Fruit fly (Drosophila melanogaster): ENCODE measurements around the gene Ssdp.

Ssdp gene

DNA sequence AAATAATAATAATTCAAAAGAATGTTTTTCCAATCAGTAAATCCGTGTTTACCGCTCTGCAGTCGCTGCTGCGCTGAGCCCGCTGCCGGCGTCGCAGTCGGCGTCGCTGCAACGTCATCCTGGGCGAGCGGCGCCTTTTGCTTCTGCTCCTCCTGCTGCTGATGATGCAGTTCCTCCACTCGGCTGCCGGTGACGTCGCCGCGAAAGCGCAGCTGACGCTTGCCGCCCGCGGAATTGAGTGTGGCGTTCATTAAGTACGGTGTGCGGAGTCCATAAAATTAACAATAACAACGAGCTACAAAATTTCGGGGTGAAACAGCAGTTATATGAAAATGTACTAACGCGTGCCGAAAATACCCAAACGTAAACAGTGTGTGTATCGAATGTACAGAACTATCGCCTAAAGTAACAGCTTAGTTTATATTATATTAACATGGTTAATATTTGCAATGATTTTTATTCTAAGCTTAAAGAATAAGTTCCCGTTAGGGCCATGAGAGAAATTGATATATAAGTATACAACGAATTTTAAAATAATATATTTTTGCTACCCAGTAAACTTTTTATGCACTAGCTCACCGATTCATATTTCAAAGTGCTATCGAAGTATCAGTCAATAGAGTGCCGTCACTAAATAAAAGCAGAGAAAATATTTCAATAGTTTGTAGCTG lies 35.2 kb downstream of the Ssdp start, which contains the start of the genes CG7218 and Cbp20 (continued):
- 0 out of 2 replicates have a peak, but pooled peaks have one; percentile 26 for TF ChIP-seq esg (GFP tag; conservative IDR thresholded peaks at IDR 0.05)
- TF ChIP-seq jumu (GFP tag; optimal IDR thresholded peaks at IDR 0.05): peak; percentile 36
- peak; percentile 49 for TF ChIP-seq ems (GFP tag; optimal IDR thresholded peaks at IDR 0.05)
- peak; percentile 84 for TF ChIP-seq ken (GFP tag; IDR thresholded peaks at IDR 0.05)
- TF ChIP-seq fru (optimal IDR thresholded peaks at IDR 0.05): no peak
- no peak for TF ChIP-seq Tbp (GFP tag; optimal IDR thresholded peaks at IDR 0.05)
- TF ChIP-seq Rfx (GFP tag; IDR thresholded peaks at IDR 0.05): peak; percentile 93
- peak; percentile 82 for TF ChIP-seq vvl (GFP tag; IDR thresholded peaks at IDR 0.05)
- peak; percentile 79 for TF ChIP-seq YL-1 (GFP tag; optimal IDR thresholded peaks at IDR 0.05)
- peak; percentile 55 for TF ChIP-seq Drgx (GFP tag; IDR thresholded peaks at IDR 0.05)
- TF ChIP-seq Oaz (GFP tag; IDR thresholded peaks at IDR 0.05): no peak
- peak; percentile 55 for TF ChIP-seq nerfin-2 (GFP tag; IDR thresholded peaks at IDR 0.05; ENCODE audit: partially characterized antibody)
- TF ChIP-seq nau (GFP tag; optimal IDR thresholded peaks at IDR 0.05): peak; percentile 36
- no peak for TF ChIP-seq sim (GFP tag; IDR thresholded peaks at IDR 0.05)
- TF ChIP-seq croc (GFP tag; conservative IDR thresholded peaks at IDR 0.05): peak; percentile 23; the same call in 1 of the 3 replicates
- TF ChIP-seq CG17186 (GFP tag; optimal IDR thresholded peaks at IDR 0.05): peak; percentile 22
- TF ChIP-seq seq (GFP tag; IDR thresholded peaks at IDR 0.05): no peak
- peak; percentile 32 for TF ChIP-seq fu2 (GFP tag; optimal IDR thresholded peaks at IDR 0.05)
- TF ChIP-seq CG7271 (tag; optimal IDR thresholded peaks at IDR 0.05): peak; percentile 28
- peak; percentile 60; the same call in 1 of the 2 replicates for TF ChIP-seq CG11085 (GFP tag; IDR thresholded peaks at IDR 0.05)
- peak; percentile 76 for TF ChIP-seq dysf (GFP tag; IDR thresholded peaks at IDR 0.05)
- TF ChIP-seq cas (GFP tag; IDR thresholded peaks at IDR 0.05): peak; percentile 41; the same call in 1 of the 2 replicates
- TF ChIP-seq CG11695 (GFP tag; IDR thresholded peaks at IDR 0.05): 0 out of 3 replicates have a peak, but pooled peaks have one; percentile 8
- TF ChIP-seq CG4424 (GFP tag; optimal IDR thresholded peaks at IDR 0.05): peak; percentile 71
- TF ChIP-seq CG10209 (GFP tag; optimal IDR thresholded peaks at IDR 0.05): peak; percentile 54
- TF ChIP-seq CG11723 (GFP tag; optimal IDR thresholded peaks at IDR 0.05): peak; percentile 34
- peak; percentile 78 for TF ChIP-seq ci (GFP tag; IDR thresholded peaks at IDR 0.05)
- peak; percentile 91 for TF ChIP-seq Scr (GFP tag; IDR thresholded peaks at IDR 0.05; ENCODE audit: partially characterized antibody)
- peak; percentile 20 for TF ChIP-seq tx (GFP tag; optimal IDR thresholded peaks at IDR 0.05)
- peak; percentile 74 for TF ChIP-seq CG2712 (tag; optimal IDR thresholded peaks at IDR 0.05)
- TF ChIP-seq luna (GFP tag; optimal IDR thresholded peaks at IDR 0.05): peak; percentile 14
- peak; percentile 69 for TF ChIP-seq ato (GFP tag; IDR thresholded peaks at IDR 0.05; ENCODE audit: partially characterized antibody)
- TF ChIP-seq HLHmδ (GFP tag; optimal IDR thresholded peaks at IDR 0.05): no peak
- peak; percentile 38 for TF ChIP-seq lbe (GFP tag; optimal IDR thresholded peaks at IDR 0.05)
- peak; percentile 65 for TF ChIP-seq CG31224 (GFP tag; IDR thresholded peaks at IDR 0.05)
- TF ChIP-seq CG3065 (GFP tag; optimal IDR thresholded peaks at IDR 0.05): peak; percentile 46
- no peak for TF ChIP-seq Eip74EF (GFP tag; optimal IDR thresholded peaks at IDR 0.05)
- peak; percentile 76 for TF ChIP-seq hbn (GFP tag; IDR thresholded peaks at IDR 0.05; ENCODE audit: partially characterized antibody)
- TF ChIP-seq slbo (GFP tag; IDR thresholded peaks at IDR 0.05): peak; percentile 94
- peak; percentile 82 for TF ChIP-seq CG14710 (tag; optimal IDR thresholded peaks at IDR 0.05)
- peak; percentile 57 for TF ChIP-seq twi (tag; optimal IDR thresholded peaks at IDR 0.05)
- TF ChIP-seq CG15011 (GFP tag; optimal IDR thresholded peaks at IDR 0.05): no peak
- peak; percentile 22 for TF ChIP-seq eyg (GFP tag; optimal IDR thresholded peaks at IDR 0.05)
- TF ChIP-seq Camta (GFP tag; optimal IDR thresholded peaks at IDR 0.05): peak; percentile 52
- TF ChIP-seq tup (GFP tag; optimal IDR thresholded peaks at IDR 0.05): peak; percentile 43
- TF ChIP-seq CG10565 (GFP tag; optimal IDR thresholded peaks at IDR 0.05): no peak
- peak; percentile 41 for TF ChIP-seq CG18011 (GFP tag; optimal IDR thresholded peaks at IDR 0.05)
- peak; percentile 77 for TF ChIP-seq B-H2 (GFP tag; optimal IDR thresholded peaks at IDR 0.05)
- no peak for TF ChIP-seq CG42726 (GFP tag; IDR thresholded peaks at IDR 0.05; ENCODE audit: partially characterized antibody)
- peak; percentile 44; the same call in 1 of the 2 replicates for TF ChIP-seq E2f2 (GFP tag; IDR thresholded peaks at IDR 0.05)

Measured in whole organism, embryonic.